Worm (Caenorhabditis elegans) whole organism, L1 larva: ENCODE data around the gene tni-3.

Experiments used
- C16A3.4 ChIP-seq: fragments of 150-350 bp; optimal IDR thresholded peaks from 2 replicates; lab custom pipeline; 2014; ENCODE audit warnings: missing biosample characterization, missing genetic modification characterization
- lin-13 ChIP-seq: fragments of 150-350 bp; optimal IDR thresholded peaks from 2 replicates; lab custom pipeline; 2014; ENCODE audit warnings: missing biosample characterization, missing genetic modification reagents, missing genetic modification characterization
- nhr-90 ChIP-seq: sonication (generic microtip); optimal IDR thresholded peaks from 2 replicates; lab custom pipeline; 2016; ENCODE audit warnings: mild to moderate bottlenecking, missing genetic modification characterization, missing compliant biosample characterization; ENCODE audit not compliant: poor library complexity
- pax-3 ChIP-seq: fragments of 200-800 bp; sonication (Bioruptor generic); optimal IDR thresholded peaks from 2 replicates; lab custom pipeline; 2018; ENCODE audit warnings: mild to moderate bottlenecking, missing genetic modification characterization, moderate library complexity, missing compliant biosample characterization
- zip-4 ChIP-seq: fragments of 200-800 bp; sonication (Bioruptor generic); optimal IDR thresholded peaks from 2 replicates; lab custom pipeline; 2018; ENCODE audit warnings: mild to moderate bottlenecking, missing genetic modification characterization, moderate library complexity, missing compliant biosample characterization

DNA sequence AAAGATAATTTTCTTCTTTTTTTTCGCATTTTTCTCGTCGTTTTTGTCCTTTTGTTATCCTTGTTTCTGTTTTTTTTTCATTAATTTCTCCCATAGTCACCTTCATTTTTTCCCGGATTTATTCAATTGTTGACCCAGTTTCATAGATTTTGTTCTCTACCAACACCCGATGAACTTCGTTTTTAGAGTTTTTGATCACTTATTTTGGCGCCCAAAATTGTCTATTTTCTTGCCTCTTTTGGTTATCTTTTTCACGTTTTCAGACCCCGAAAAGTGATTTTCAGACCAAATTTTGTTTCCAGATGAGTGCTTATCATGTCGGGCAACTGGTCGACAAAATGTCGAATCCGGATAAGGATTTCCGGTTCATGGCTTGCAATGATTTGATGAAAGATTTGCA, 32.4 kb downstream of the tni-3 start, which contains the start of gene cand-1:
- TF ChIP-seq C16A3.4 (tag; lab: Kevin White, UChicago) (no peak), lin-13 (GFP tag; lab: Kevin White, UChicago) (no peak), nhr-90 (tag; lab: Kevin White, UChicago) (no peak), pax-3 (tag; lab: Kevin White, UChicago) (no peak), zip-4 (GFP tag; lab: Kevin White, UChicago) (no peak)
